Fruit fly (Drosophila melanogaster): ENCODE results near the gene CG18764.

The CG18764 gene

dm6 chr3R:11617363-11617762 lies 9.3 kb upstream of the CG18764 start (continued):
- TF ChIP-seq CG13894 (tag; optimal IDR thresholded peaks at IDR 0.05) (no peak), odd (GFP tag; optimal IDR thresholded peaks at IDR 0.05) (no peak), Ssrp (tag; optimal IDR thresholded peaks at IDR 0.05) (peak; percentile 45), Chrac-16 (GFP tag; optimal IDR thresholded peaks at IDR 0.05) (peak; percentile 18), CG12236 (GFP tag; optimal IDR thresholded peaks at IDR 0.05) (peak; percentile 29), CG32772 (GFP tag; IDR thresholded peaks at IDR 0.05) (no peak), Meics (GFP tag; optimal IDR thresholded peaks at IDR 0.05) (no peak), az2 (GFP tag; optimal IDR thresholded peaks at IDR 0.05) (peak; percentile 33), tio (GFP tag; optimal IDR thresholded peaks at IDR 0.05) (peak; percentile 36), Hr78 (GFP tag; optimal IDR thresholded peaks at IDR 0.05) (no peak), gsb-n (tag; optimal IDR thresholded peaks at IDR 0.05) (peak; percentile 70), pros (GFP tag; optimal IDR thresholded peaks at IDR 0.05) (no peak), CG9437 (GFP tag; optimal IDR thresholded peaks at IDR 0.05) (peak; percentile 25), sna (GFP tag; IDR thresholded peaks at IDR 0.05; ENCODE audit: partially characterized antibody) (no peak), ranshi (GFP tag; IDR thresholded peaks at IDR 0.05) (no peak), cg (GFP tag; optimal IDR thresholded peaks at IDR 0.05) (no peak), CG9215 (GFP tag; IDR thresholded peaks at IDR 0.05) (no peak), hbn (GFP tag; IDR thresholded peaks at IDR 0.05; ENCODE audit: partially characterized antibody) (no peak), Taf1 (GFP tag; IDR thresholded peaks at IDR 0.05) (no peak), CG11398 (GFP tag; optimal IDR thresholded peaks at IDR 0.05) (no peak), CG11504 (tag; optimal IDR thresholded peaks at IDR 0.05) (peak; percentile 53), ken (GFP tag; IDR thresholded peaks at IDR 0.05) (no peak), crp (GFP tag; optimal IDR thresholded peaks at IDR 0.05) (no peak), CG8944 (GFP tag; optimal IDR thresholded peaks at IDR 0.05) (no peak), HLH4C (GFP tag; IDR thresholded peaks at IDR 0.05; ENCODE audit: partially characterized antibody) (no peak), CG6175 (GFP tag; IDR thresholded peaks at IDR 0.05) (no peak), CG16779 (GFP tag; IDR thresholded peaks at IDR 0.05) (no peak), Gsc (GFP tag; IDR thresholded peaks at IDR 0.05) (no peak), CG14965 (GFP tag; optimal IDR thresholded peaks at IDR 0.05; ENCODE audit: borderline replicate concordance) (no peak), H2.0 (GFP tag; IDR thresholded peaks at IDR 0.05) (0 out of 2 replicates have a peak, but pooled peaks have one; percentile 10), CG9727 (GFP tag; optimal IDR thresholded peaks at IDR 0.05) (peak; percentile 55), CG5245 (GFP tag; optimal IDR thresholded peaks at IDR 0.05) (peak; percentile 16), inv (GFP tag; IDR thresholded peaks at IDR 0.05; ENCODE audit: partially characterized antibody) (no peak), en (GFP tag; optimal IDR thresholded peaks at IDR 0.05) (no peak), eve (GFP tag; optimal IDR thresholded peaks at IDR 0.05) (no peak), H15 (GFP tag; IDR thresholded peaks at IDR 0.05) (no peak), dmrt11E (tag; optimal IDR thresholded peaks at IDR 0.05) (peak; percentile 85), Hr39 (optimal IDR thresholded peaks at IDR 0.05) (no peak), CG34376 (GFP tag; optimal IDR thresholded peaks at IDR 0.05) (no peak), hb (GFP tag; IDR thresholded peaks at IDR 0.05; ENCODE audit: partially characterized antibody) (no peak), CG6854 (GFP tag; optimal IDR thresholded peaks at IDR 0.05) (no peak), dati (GFP tag; IDR thresholded peaks at IDR 0.05) (no peak), amos (GFP tag; IDR thresholded peaks at IDR 0.05; ENCODE audit: partially characterized antibody) (no peak), Six4 (GFP tag; optimal IDR thresholded peaks at IDR 0.05) (peak; percentile 38), croc (GFP tag; conservative IDR thresholded peaks at IDR 0.05) (peak; percentile 48), da (GFP tag; optimal IDR thresholded peaks at IDR 0.05) (no peak), gsb (GFP tag; IDR thresholded peaks at IDR 0.05) (no peak), lov (optimal IDR thresholded peaks at IDR 0.05) (no peak), lov (GFP tag; IDR thresholded peaks at IDR 0.05) (no peak), Hsf (GFP tag; optimal IDR thresholded peaks at IDR 0.05) (peak; percentile 57), CG10267 (tag; optimal IDR thresholded peaks at IDR 0.05) (peak; percentile 52), CG1603 (tag; optimal IDR thresholded peaks at IDR 0.05) (peak; percentile 58)
